Fruit fly (Drosophila melanogaster) whole organism, adult: Measurements from ENCODE around the gene CG32453.
A peak's percentile ranks its signal among the peaks of the same experiment; 100 is the strongest.

ENCODE experiments used
- CG11617 ChIP-seq: fragments of 200-800 bp; sonication (Bioruptor generic); optimal IDR thresholded peaks from 2 replicates; lab custom pipeline; 2017; ENCODE audit warnings: mild to moderate bottlenecking, missing biosample characterization, missing genetic modification reagents, missing genetic modification characterization
- CG14711 ChIP-seq: fragments of 200-800 bp; sonication (Bioruptor generic); optimal IDR thresholded peaks from 2 replicates; lab custom pipeline; 2018; ENCODE audit warnings: missing biosample characterization, mild to moderate bottlenecking, missing genetic modification characterization, moderate library complexity
- CG33017 ChIP-seq: fragments of 200-800 bp; sonication (Bioruptor generic); optimal IDR thresholded peaks from 2 replicates; lab custom pipeline; 2018; ENCODE audit warnings: missing biosample characterization, mild to moderate bottlenecking, missing genetic modification characterization, moderate library complexity
- CG7101 ChIP-seq: fragments of 200-800 bp; sonication (Bioruptor generic); optimal IDR thresholded peaks from 2 replicates; lab custom pipeline; 2018; ENCODE audit warnings: missing biosample characterization, mild to moderate bottlenecking, missing genetic modification characterization, moderate library complexity
- bab1 ChIP-seq: fragments of 200-800 bp; sonication (Bioruptor generic); optimal IDR thresholded peaks from 3 replicates; lab custom pipeline; 2019; ENCODE audit warnings: missing biosample characterization, mild to moderate bottlenecking, missing genetic modification characterization, moderate library complexity
- cic ChIP-seq: fragments of 200-800 bp; sonication (Bioruptor generic); optimal IDR thresholded peaks from 2 replicates; lab custom pipeline; 2017; ENCODE audit warnings: missing biosample characterization, mild to moderate bottlenecking, missing genetic modification characterization, moderate library complexity
- pad ChIP-seq: fragments of 200-800 bp; sonication (Bioruptor generic); optimal IDR thresholded peaks from 3 replicates; lab custom pipeline; 2017; ENCODE audit warnings: missing biosample characterization, missing genetic modification characterization, mild to moderate bottlenecking, moderate library complexity, missing genetic modification reagents

- TF ChIP-seq CG33017 (tag; lab: Kevin White, UChicago) = peak; percentile 83
- peak; percentile 90 for TF ChIP-seq pad (GFP tag; lab: Kevin White, UChicago)
- peak; percentile 95 for TF ChIP-seq CG11617 (GFP tag; lab: Kevin White, UChicago)
- peak; percentile 89 for TF ChIP-seq bab1 (GFP tag; lab: Kevin White, UChicago)
- peak; percentile 82 for TF ChIP-seq CG14711 (tag; lab: Kevin White, UChicago)
- peak; percentile 88 for TF ChIP-seq CG7101
- peak; percentile 84 for TF ChIP-seq cic
These were observed 44.5 kb downstream of the CG32453 start, which contains the start of gene CG7369 for dm6 chr3L:22741389-22742120.
